Worm (Caenorhabditis elegans) whole organism, dauer: Measurements from ENCODE around the gene srh-70.

Source experiments
- unc-62 ChIP-seq: sonication (generic microtip); optimal IDR thresholded peaks from 2 replicates; lab custom pipeline; 2017; ENCODE audit warnings: missing biosample characterization, missing genetic modification reagents, missing genetic modification characterization

Gene srh-70

ce11 chrII:12481645-12482044, 37.0 kb downstream of the srh-70 start:
- TF ChIP-seq unc-62 (GFP tag; lab: Kevin White, UChicago), result no peak

DNA sequence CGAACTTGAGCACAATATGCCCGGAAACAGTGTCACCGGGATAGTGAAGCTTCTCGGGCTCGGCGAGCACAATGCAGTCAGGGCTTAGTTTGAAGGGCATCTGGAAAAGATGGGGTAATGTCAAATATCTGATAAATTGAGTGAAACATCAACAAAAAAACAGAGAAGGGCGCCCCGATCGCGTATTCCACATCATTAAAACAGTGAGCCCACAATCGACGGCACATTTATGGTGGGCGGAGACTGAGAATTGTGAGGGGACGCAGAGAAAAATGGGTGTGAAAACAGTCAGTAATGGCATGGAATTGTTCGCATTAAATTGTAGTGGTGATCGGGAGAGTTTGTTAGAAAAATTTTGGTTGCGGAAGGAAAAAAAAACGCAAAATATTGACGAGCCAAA, 37.8 kb downstream of the srh-70 start, which contains the start of gene arrd-9:
Gene arrd-9, minus strand, starts transcription at position 101 of the 400 bp plus-strand sequence.
- TF ChIP-seq unc-62 (GFP tag; lab: Kevin White, UChicago), result no peak

DNA sequence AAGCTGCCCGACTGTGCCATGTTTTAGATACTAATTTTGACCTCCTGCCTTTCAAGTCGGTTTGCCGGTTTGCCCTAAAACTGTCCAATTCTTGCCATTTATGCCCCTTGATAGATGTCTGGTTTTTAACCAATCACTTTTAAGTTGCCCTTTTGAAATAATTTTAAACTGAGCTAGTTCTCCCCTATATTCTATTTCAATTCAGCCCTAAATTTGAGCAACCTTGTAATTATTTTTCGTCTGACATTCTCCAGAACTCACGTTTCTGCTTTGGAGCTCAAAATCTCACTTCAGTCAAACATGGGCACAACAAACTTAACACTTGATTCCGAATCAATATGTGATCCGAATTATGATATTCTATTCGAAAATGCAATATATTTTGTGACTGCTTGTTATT, 45.3 kb downstream of the srh-70 start, which contains the start of gene srg-17:
Gene srg-17, plus strand, starts transcription at position 301 of the 400 bp plus-strand sequence.
- TF ChIP-seq unc-62 (GFP tag; lab: Kevin White, UChicago), result no peak

ce11 chrII:12471138-12471855, 47.4 kb downstream of the srh-70 start, which contains the start of the genes F15A4.5 and phat-8:
Gene F15A4.5, minus strand, starts transcription at chrII:12471238.
Gene phat-8, plus strand, starts transcription at chrII:12471805.
- TF ChIP-seq unc-62 (GFP tag; lab: Kevin White, UChicago), result no peak

DNA sequence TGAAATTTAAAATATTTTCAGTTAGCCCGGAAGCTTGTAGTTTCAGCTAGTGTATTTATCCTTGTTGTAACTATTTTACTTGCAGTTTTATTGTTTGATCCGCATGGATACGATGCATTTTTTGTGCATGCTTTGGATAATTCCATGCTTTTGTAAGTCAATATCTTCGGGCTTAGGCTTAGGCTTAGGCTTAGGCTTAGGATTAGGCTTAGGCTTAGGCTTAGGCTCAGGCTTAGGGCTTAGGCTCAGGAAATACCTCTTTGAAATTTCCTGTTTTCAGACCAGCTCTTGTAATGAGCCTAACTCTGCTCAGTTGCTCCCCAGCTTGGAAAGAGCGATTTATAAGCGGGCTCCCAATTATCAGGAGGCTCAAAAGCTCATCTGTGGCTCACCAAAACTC, 51.6 kb downstream of the srh-70 start, which contains the start of gene srg-16:
Gene srg-16, plus strand, starts transcription at position 87 of the 400 bp plus-strand sequence.
- no peak for TF ChIP-seq unc-62 (GFP tag; lab: Kevin White, UChicago)
